Fruit fly (Drosophila melanogaster): ENCODE data around the gene CG10680.

Gene CG10680

dm6 chr2L:19940036-19940435 lies 23.9 kb upstream of the CG10680 start:
- TF ChIP-seq CG42726 (GFP tag; IDR thresholded peaks at IDR 0.05; ENCODE audit: partially characterized antibody) (no peak), CG2199 (GFP tag; IDR thresholded peaks at IDR 0.05) (0 out of 3 replicates have a peak, but pooled peaks have one; percentile 74), CG30020 (tag; optimal IDR thresholded peaks at IDR 0.05) (no peak), vnd (GFP tag; IDR thresholded peaks at IDR 0.05; ENCODE audit: partially characterized antibody) (0 out of 3 replicates have a peak, but pooled peaks have one; percentile 32), abd-A (tag; optimal IDR thresholded peaks at IDR 0.05) (no peak), kni (GFP tag; optimal IDR thresholded peaks at IDR 0.05) (peak; percentile 50), pita (GFP tag; optimal IDR thresholded peaks at IDR 0.05) (no peak)

- TF ChIP-seq CG1024 (GFP tag; IDR thresholded peaks at IDR 0.05) (peak; percentile 54), CG7372 (GFP tag; IDR thresholded peaks at IDR 0.05) (peak; percentile 81), grau (tag; optimal IDR thresholded peaks at IDR 0.05) (peak; percentile 82), CTCF (GFP tag; optimal IDR thresholded peaks at IDR 0.05) (no peak), her (GFP tag; optimal IDR thresholded peaks at IDR 0.05) (peak; percentile 93), CG4820 (GFP tag; optimal IDR thresholded peaks at IDR 0.05) (peak; percentile 5), mld (GFP tag; IDR thresholded peaks at IDR 0.05; ENCODE audit: partially characterized antibody) (no peak), h (optimal IDR thresholded peaks at IDR 0.05) (no peak), CG15696 (tag; optimal IDR thresholded peaks at IDR 0.05) (peak; percentile 41), toy (GFP tag; IDR thresholded peaks at IDR 0.05) (peak; percentile 86), CG8388 (GFP tag; optimal IDR thresholded peaks at IDR 0.05) (peak; percentile 80), CG12104 (GFP tag; optimal IDR thresholded peaks at IDR 0.05) (no peak), dysf (GFP tag; IDR thresholded peaks at IDR 0.05) (peak; percentile 94), CG10366 (GFP tag; IDR thresholded peaks at IDR 0.05) (peak; percentile 90), CoRest (tag; optimal IDR thresholded peaks at IDR 0.05) (peak; percentile 88), Drgx (GFP tag; IDR thresholded peaks at IDR 0.05) (peak; percentile 89), CG7987 (GFP tag; optimal IDR thresholded peaks at IDR 0.05) (peak; percentile 39), phol (tag; optimal IDR thresholded peaks at IDR 0.05) (peak; percentile 79), CG4854 (GFP tag; optimal IDR thresholded peaks at IDR 0.05) (peak; percentile 23), pzg (GFP tag; optimal IDR thresholded peaks at IDR 0.05) (no peak), CG8359 (GFP tag; optimal IDR thresholded peaks at IDR 0.05; ENCODE audit: borderline replicate concordance) (peak; percentile 24), CG8765 (GFP tag; IDR thresholded peaks at IDR 0.05) (peak; percentile 76), luna (GFP tag; optimal IDR thresholded peaks at IDR 0.05) (peak; percentile 53), CG33213 (GFP tag; optimal IDR thresholded peaks at IDR 0.05) (peak; percentile 28), CG32767 (GFP tag; IDR thresholded peaks at IDR 0.05) (peak; percentile 87), CG9797 (GFP tag; optimal IDR thresholded peaks at IDR 0.05) (no peak), jing (GFP tag; optimal IDR thresholded peaks at IDR 0.05) (peak; percentile 72), CG7786 (GFP tag; optimal IDR thresholded peaks at IDR 0.05) (peak; percentile 89), CG18011 (GFP tag; optimal IDR thresholded peaks at IDR 0.05) (peak; percentile 35), D (optimal IDR thresholded peaks at IDR 0.05) (no peak), D (GFP tag; optimal IDR thresholded peaks at IDR 0.05) (peak; percentile 67), HmgD (GFP tag; optimal IDR thresholded peaks at IDR 0.05) (peak; percentile 68), Sin3A (optimal IDR thresholded peaks at IDR 0.05) (no peak), CG4424 (GFP tag; optimal IDR thresholded peaks at IDR 0.05) (peak; percentile 87), Opbp (GFP tag; IDR thresholded peaks at IDR 0.05; ENCODE audit: partially characterized antibody) (no peak), wor (GFP tag; IDR thresholded peaks at IDR 0.05) (peak; percentile 80), Elba2 (GFP tag; optimal IDR thresholded peaks at IDR 0.05) (no peak), sima (GFP tag; optimal IDR thresholded peaks at IDR 0.05) (peak; percentile 2), CG10431 (GFP tag; optimal IDR thresholded peaks at IDR 0.05) (no peak), jumu (GFP tag; optimal IDR thresholded peaks at IDR 0.05) (peak; percentile 82), Atf6 (GFP tag; IDR thresholded peaks at IDR 0.05) (peak; percentile 93), E2f2 (GFP tag; IDR thresholded peaks at IDR 0.05) (peak; percentile 70), Ssrp (tag; optimal IDR thresholded peaks at IDR 0.05) (peak; percentile 74), Max (GFP tag; optimal IDR thresholded peaks at IDR 0.05) (no peak)
These were observed 22.5 kb upstream of the CG10680 start for dm6 chr2L:19941352-19941851.

All from whole organism, embryonic.